Fruit fly (Drosophila melanogaster): ENCODE measurements around the gene fz2.

The fz2 gene

DNA sequence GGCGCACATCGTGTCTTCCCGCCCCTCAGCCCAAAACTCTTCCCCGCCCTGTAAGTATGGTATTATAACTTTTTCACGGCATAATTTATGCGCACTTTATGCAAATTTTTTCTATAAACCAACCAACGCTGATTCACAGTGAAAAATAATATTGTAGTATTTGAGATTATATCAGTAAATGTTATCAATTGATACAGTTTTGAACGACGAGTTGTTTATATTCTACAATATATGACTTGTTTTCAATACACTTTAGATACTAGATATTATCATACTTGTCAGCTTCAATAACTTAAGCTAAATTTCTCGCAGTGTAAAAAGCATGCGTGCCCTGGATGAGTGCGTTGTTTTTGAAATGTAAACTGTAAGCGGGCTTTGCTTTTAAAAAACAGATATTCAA, 18.8 kb downstream of the fz2 start (continued):
- TF ChIP-seq Abd-B (GFP tag; optimal IDR thresholded peaks at IDR 0.05) (peak; percentile 44), Hey (tag; optimal IDR thresholded peaks at IDR 0.05) (no peak), CG6272 (GFP tag; IDR thresholded peaks at IDR 0.05) (no peak), CG2889 (GFP tag; IDR thresholded peaks at IDR 0.05) (no peak), CG32532 (GFP tag; IDR thresholded peaks at IDR 0.05) (peak; percentile 62), CG13287 (GFP tag; IDR thresholded peaks at IDR 0.05; ENCODE audit: partially characterized antibody) (no peak), fd96Cb (tag; optimal IDR thresholded peaks at IDR 0.05) (peak; percentile 27), tgo (GFP tag; IDR thresholded peaks at IDR 0.05) (peak; percentile 42; the same call in 1 of the 3 replicates), Ptx1 (GFP tag; IDR thresholded peaks at IDR 0.05) (peak; percentile 58), tio (GFP tag; optimal IDR thresholded peaks at IDR 0.05) (no peak), salm (tag; optimal IDR thresholded peaks at IDR 0.05) (no peak), CG5180 (GFP tag; optimal IDR thresholded peaks at IDR 0.05) (peak; percentile 24), CG3065 (GFP tag; optimal IDR thresholded peaks at IDR 0.05) (no peak), scrt (GFP tag; optimal IDR thresholded peaks at IDR 0.05) (peak; percentile 52), CG15514 (GFP tag; optimal IDR thresholded peaks at IDR 0.05) (peak; percentile 24), Awh (GFP tag; IDR thresholded peaks at IDR 0.05) (no peak), Mrtf (GFP tag; IDR thresholded peaks at IDR 0.05) (no peak), cas (GFP tag; IDR thresholded peaks at IDR 0.05) (no peak), CG9727 (GFP tag; optimal IDR thresholded peaks at IDR 0.05) (peak; percentile 32), Xrp1 (GFP tag; IDR thresholded peaks at IDR 0.05) (peak; percentile 55; the same call in 1 of the 2 replicates), E2f2 (GFP tag; IDR thresholded peaks at IDR 0.05) (peak; percentile 12; the same call in 1 of the 2 replicates), trem (tag; optimal IDR thresholded peaks at IDR 0.05) (no peak), CG8388 (GFP tag; optimal IDR thresholded peaks at IDR 0.05) (peak; percentile 33), CG1602 (GFP tag; optimal IDR thresholded peaks at IDR 0.05) (no peak), CG43689 (GFP tag; IDR thresholded peaks at IDR 0.05) (no peak), Sox102F (GFP tag; optimal IDR thresholded peaks at IDR 0.05) (peak; percentile 65), Dp (GFP tag; optimal IDR thresholded peaks at IDR 0.05) (no peak), gro (GFP tag; optimal IDR thresholded peaks at IDR 0.05) (no peak), CG10979 (tag; optimal IDR thresholded peaks at IDR 0.05) (no peak), CG10431 (GFP tag; optimal IDR thresholded peaks at IDR 0.05) (no peak), hbn (GFP tag; IDR thresholded peaks at IDR 0.05; ENCODE audit: partially characterized antibody) (no peak), so (GFP tag; IDR thresholded peaks at IDR 0.05) (no peak), ap (GFP tag; IDR thresholded peaks at IDR 0.05) (no peak), CG2120 (GFP tag; optimal IDR thresholded peaks at IDR 0.05) (peak; percentile 40), CG6813 (GFP tag; optimal IDR thresholded peaks at IDR 0.05) (peak; percentile 27), Max (GFP tag; optimal IDR thresholded peaks at IDR 0.05) (no peak), CG12071 (GFP tag; optimal IDR thresholded peaks at IDR 0.05) (peak; percentile 5), CG10209 (GFP tag; optimal IDR thresholded peaks at IDR 0.05) (peak; percentile 22), tap (tag; optimal IDR thresholded peaks at IDR 0.05) (peak; percentile 53), maf-S (GFP tag; optimal IDR thresholded peaks at IDR 0.05) (no peak), Dad (GFP tag; optimal IDR thresholded peaks at IDR 0.05) (no peak), pros (GFP tag; optimal IDR thresholded peaks at IDR 0.05) (no peak), gfzf (GFP tag; optimal IDR thresholded peaks at IDR 0.05) (no peak), CG4707 (GFP tag; optimal IDR thresholded peaks at IDR 0.05) (no peak), az2 (GFP tag; optimal IDR thresholded peaks at IDR 0.05) (peak; percentile 24), D19A (tag; optimal IDR thresholded peaks at IDR 0.05) (peak; percentile 43), CG7987 (GFP tag; optimal IDR thresholded peaks at IDR 0.05) (peak; percentile 18), CG8290 (GFP tag; optimal IDR thresholded peaks at IDR 0.05) (no peak), CG8290 (tag; optimal IDR thresholded peaks at IDR 0.05) (peak in 1 of 2 experiments; percentile 39), CG16815 (GFP tag; optimal IDR thresholded peaks at IDR 0.05) (no peak), CG9932 (GFP tag; IDR thresholded peaks at IDR 0.05) (peak; percentile 42; the same call in 1 of the 2 replicates)
